Fruit fly (Drosophila melanogaster) whole organism, adult: ENCODE measurements around the gene CG16984.

Source experiments
- CG11617 ChIP-seq: fragments of 200-800 bp; sonication (Bioruptor generic); optimal IDR thresholded peaks from 2 replicates; lab custom pipeline; 2017; ENCODE audit warnings: mild to moderate bottlenecking, missing biosample characterization, missing genetic modification reagents, missing genetic modification characterization
- CG12768 ChIP-seq: fragments of 200-800 bp; sonication (Bioruptor generic); optimal IDR thresholded peaks from 2 replicates; lab custom pipeline; 2017; ENCODE audit warnings: missing biosample characterization, missing genetic modification characterization, mild to moderate bottlenecking, moderate library complexity, missing genetic modification reagents
- CG14711 ChIP-seq: fragments of 200-800 bp; sonication (Bioruptor generic); optimal IDR thresholded peaks from 2 replicates; lab custom pipeline; 2018; ENCODE audit warnings: missing biosample characterization, mild to moderate bottlenecking, missing genetic modification characterization, moderate library complexity
- CG1620 ChIP-seq: fragments of 200-800 bp; sonication (Bioruptor generic); optimal IDR thresholded peaks from 2 replicates; lab custom pipeline; 2016; ENCODE audit warnings: missing biosample characterization, missing genetic modification characterization
- CG33017 ChIP-seq: fragments of 200-800 bp; sonication (Bioruptor generic); optimal IDR thresholded peaks from 2 replicates; lab custom pipeline; 2018; ENCODE audit warnings: missing biosample characterization, mild to moderate bottlenecking, missing genetic modification characterization, moderate library complexity
- CG5204 ChIP-seq: fragments of 200-800 bp; sonication (Bioruptor generic); optimal IDR thresholded peaks from 2 replicates; lab custom pipeline; 2016; ENCODE audit warnings: missing biosample characterization, missing genetic modification characterization
- CG7045 ChIP-seq: fragments of 200-800 bp; sonication (Bioruptor generic); optimal IDR thresholded peaks from 2 replicates; lab custom pipeline; 2017; ENCODE audit warnings: missing biosample characterization, mild to moderate bottlenecking, missing genetic modification characterization
- CG7101 ChIP-seq: fragments of 200-800 bp; sonication (Bioruptor generic); optimal IDR thresholded peaks from 2 replicates; lab custom pipeline; 2018; ENCODE audit warnings: missing biosample characterization, mild to moderate bottlenecking, missing genetic modification characterization, moderate library complexity
- Clk ChIP-seq: fragments of 200-800 bp; sonication (Bioruptor generic); optimal IDR thresholded peaks from 2 replicates; lab custom pipeline; 2017; ENCODE audit warnings: missing biosample characterization, missing genetic modification characterization
- Crg-1 ChIP-seq: fragments of 200-800 bp; sonication (Bioruptor generic); optimal IDR thresholded peaks from 2 replicates; lab custom pipeline; 2016; ENCODE audit warnings: missing biosample characterization, missing genetic modification characterization
- Hr96 ChIP-seq: fragments of 200-800 bp; sonication (Bioruptor generic); optimal IDR thresholded peaks from 2 replicates; lab custom pipeline; 2016; ENCODE audit warnings: missing biosample characterization, missing genetic modification characterization
- Mnt ChIP-seq: fragments of 200-800 bp; sonication (Bioruptor generic); optimal IDR thresholded peaks from 2 replicates; lab custom pipeline; 2016; ENCODE audit warnings: missing biosample characterization, mild to moderate bottlenecking, missing genetic modification characterization
- bab1 ChIP-seq: fragments of 200-800 bp; sonication (Bioruptor generic); optimal IDR thresholded peaks from 3 replicates; lab custom pipeline; 2019; ENCODE audit warnings: missing biosample characterization, mild to moderate bottlenecking, missing genetic modification characterization, moderate library complexity
- cic ChIP-seq: fragments of 200-800 bp; sonication (Bioruptor generic); optimal IDR thresholded peaks from 2 replicates; lab custom pipeline; 2017; ENCODE audit warnings: missing biosample characterization, mild to moderate bottlenecking, missing genetic modification characterization, moderate library complexity
- cnc ChIP-seq, 2 experiments: fragments of >200 bp; optimal IDR thresholded peaks; 2 replicates each; lab custom pipeline; 2017
- kay ChIP-seq: fragments of 200-800 bp; sonication (Bioruptor generic); peaks from one replicate; lab custom pipeline; 2016; ENCODE audit warnings: missing biosample characterization, missing genetic modification characterization, borderline replicate concordance
- ovo ChIP-seq: fragments of 200-800 bp; sonication (Bioruptor generic); optimal IDR thresholded peaks from 2 replicates; lab custom pipeline; 2016; ENCODE audit warnings: missing biosample characterization, missing genetic modification characterization
- pad ChIP-seq: fragments of 200-800 bp; sonication (Bioruptor generic); optimal IDR thresholded peaks from 3 replicates; lab custom pipeline; 2017; ENCODE audit warnings: missing biosample characterization, missing genetic modification characterization, mild to moderate bottlenecking, moderate library complexity, missing genetic modification reagents
- tj ChIP-seq: fragments of 200-800 bp; sonication (Bioruptor generic); optimal IDR thresholded peaks from 3 replicates; lab custom pipeline; 2017; ENCODE audit warnings: missing biosample characterization, mild to moderate bottlenecking, missing genetic modification characterization, moderate library complexity
- toe ChIP-seq: fragments of 200-800 bp; sonication (Bioruptor generic); optimal IDR thresholded peaks from 2 replicates; lab custom pipeline; 2016; ENCODE audit warnings: missing biosample characterization, missing genetic modification characterization

Gene CG16984

dm6 chr3L:2595481-2595880 is at the start of gene CG16984:
Gene CG16984, plus strand, starts transcription at chr3L:2595781.
- peak; percentile 62 for TF ChIP-seq kay (GFP tag; lab: Kevin White, UChicago)
- no peak for TF ChIP-seq cic (GFP tag; lab: Kevin White, UChicago)

DNA sequence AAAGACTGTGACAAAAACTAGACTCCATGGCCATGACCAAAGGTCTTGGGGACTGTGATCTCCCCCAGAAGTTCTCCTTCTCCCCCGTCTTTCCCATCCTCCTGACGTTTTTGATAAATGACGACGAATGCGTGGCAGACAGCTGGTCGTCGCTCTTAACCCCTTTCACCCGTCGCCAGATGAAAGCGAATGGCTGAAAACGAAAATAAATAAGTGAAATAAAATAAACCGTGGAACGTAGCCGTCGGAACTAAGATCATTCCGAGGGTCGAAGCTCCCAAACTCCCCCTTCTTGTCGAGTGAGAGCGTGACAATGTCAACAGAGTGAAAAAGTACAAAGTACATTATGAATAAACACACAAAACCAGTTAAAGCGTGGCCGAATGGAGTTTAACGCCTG is 49.7 kb upstream of the CG16984 start:
- TF ChIP-seq CG11617 (no peak), Clk (GFP tag; lab: Kevin White, UChicago) (no peak), bab1 (GFP tag; lab: Kevin White, UChicago) (no peak), kay (GFP tag; lab: Kevin White, UChicago) (no peak)

DNA sequence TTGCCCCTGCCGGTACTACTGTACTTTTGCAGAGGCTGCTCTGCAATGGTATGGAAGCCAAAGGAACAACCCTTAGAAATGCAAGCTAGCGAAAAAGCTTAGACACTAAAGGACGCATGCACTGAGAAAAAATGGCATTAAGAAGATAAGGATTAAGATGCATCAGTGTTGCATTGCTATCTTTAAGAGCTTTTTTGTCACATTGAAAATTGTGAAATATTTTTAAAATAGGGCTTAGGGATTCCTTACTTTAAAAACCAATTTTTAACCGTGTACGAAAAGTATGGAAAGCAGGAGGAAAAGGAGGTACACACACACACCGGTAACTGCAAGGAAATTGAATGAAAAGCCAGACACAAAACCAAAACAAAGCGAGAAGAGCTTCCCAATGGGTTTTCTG is 46.6 kb upstream of the CG16984 start:
- no peak for TF ChIP-seq Mnt (GFP tag; lab: Kevin White, UChicago)
- no peak for TF ChIP-seq tj
- no peak for TF ChIP-seq cnc (optimal IDR thresholded peaks at IDR 0.05; lab: Kevin White, UChicago)
- TF ChIP-seq CG12768 (GFP tag; lab: Kevin White, UChicago) = no peak
- TF ChIP-seq CG7045 (GFP tag; lab: Kevin White, UChicago) = peak; percentile 40

DNA sequence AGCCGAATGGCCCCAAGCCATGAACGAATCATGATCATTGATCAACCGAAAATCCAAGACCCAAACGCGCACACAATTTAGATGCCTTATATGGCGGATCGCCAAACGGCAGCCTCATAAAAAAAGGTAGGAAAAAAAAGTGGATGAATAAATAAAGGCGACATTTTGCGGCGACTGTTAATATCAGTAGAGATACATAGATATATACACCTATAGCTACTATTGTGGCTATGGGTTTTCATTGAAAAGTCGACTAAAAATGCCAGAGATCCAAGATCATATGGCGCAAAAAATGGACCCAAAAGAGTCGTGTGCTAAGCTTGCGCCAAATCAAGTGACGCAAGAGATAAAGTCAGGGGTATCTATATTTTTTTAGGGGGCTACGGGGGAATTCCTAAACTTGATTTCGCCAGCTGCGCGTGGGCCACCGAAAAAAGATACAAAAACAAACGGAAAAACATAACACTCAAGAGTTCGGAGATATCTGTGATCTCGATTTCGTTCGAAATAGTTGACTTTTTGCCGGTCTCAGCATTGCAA is 44.4 kb upstream of the CG16984 start:
- TF ChIP-seq CG12768 (GFP tag; lab: Kevin White, UChicago) = no peak
- no peak for TF ChIP-seq kay (GFP tag; lab: Kevin White, UChicago)
- no peak for TF ChIP-seq pad (GFP tag; lab: Kevin White, UChicago)
- no peak for TF ChIP-seq Clk (GFP tag; lab: Kevin White, UChicago)
- TF ChIP-seq CG1620 = no peak
- TF ChIP-seq CG7101 = no peak
- TF ChIP-seq cic (GFP tag; lab: Kevin White, UChicago) = no peak
- TF ChIP-seq CG7045 (GFP tag; lab: Kevin White, UChicago) = no peak
- no peak for TF ChIP-seq CG11617

- TF ChIP-seq Hr96 (no peak), CG1620 (no peak), Crg-1 (no peak), kay (GFP tag; lab: Kevin White, UChicago) (peak; percentile 35), CG14711 (peak; percentile 51), CG33017 (tag; lab: Kevin White, UChicago) (no peak)
These were observed 43.3 kb upstream of the CG16984 start for dm6 chr3L:2552116-2552843.

DNA sequence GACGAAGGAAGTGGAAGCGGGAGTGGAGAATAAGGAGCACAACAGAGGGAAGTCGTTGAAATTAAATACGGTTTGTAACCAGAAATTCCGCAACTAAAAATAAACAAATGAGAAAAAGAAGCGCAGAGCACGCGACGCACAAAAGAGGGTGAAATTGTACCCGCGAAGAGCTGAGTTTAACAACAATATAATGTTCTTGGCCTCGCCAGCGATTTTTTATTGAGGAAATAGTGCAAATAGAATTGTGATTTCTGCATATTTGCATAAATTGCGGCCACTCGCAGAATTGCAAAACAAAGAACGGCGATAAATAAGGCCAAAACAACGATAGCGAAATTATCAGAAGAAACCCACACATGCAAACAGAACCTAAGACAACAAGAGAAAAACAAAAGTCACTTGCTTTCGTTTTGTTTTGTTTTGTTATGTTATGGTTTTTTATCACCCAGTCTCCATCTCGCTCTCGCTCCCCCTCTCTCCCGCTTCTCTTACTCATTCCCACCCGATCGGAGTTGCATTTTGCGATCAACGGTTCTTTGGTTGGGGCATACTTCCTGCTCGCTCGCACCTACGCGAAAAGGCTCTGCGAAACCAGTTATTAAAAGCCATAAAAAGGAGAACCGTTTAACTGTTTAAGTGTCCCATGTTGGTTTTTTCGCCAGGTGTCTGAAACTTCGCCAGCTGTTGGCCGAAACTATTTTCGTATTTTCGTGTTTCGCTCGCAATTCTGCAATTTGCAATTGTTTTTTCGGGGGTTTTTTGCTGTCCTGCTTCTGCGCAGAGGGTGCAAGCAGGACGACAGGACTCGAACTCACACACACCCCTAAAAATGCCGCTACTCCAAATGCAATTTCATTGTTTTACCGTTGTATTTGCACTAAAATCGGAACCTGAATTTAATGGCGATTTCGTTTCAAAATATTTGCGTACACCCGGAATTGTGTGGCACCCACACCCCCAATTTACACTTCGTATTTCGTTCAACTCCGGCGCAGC is 42.4 kb upstream of the CG16984 start:
- TF ChIP-seq CG12768 (GFP tag; lab: Kevin White, UChicago) = peak; percentile 4
- peak; percentile 91 for TF ChIP-seq ovo (GFP tag; lab: Kevin White, UChicago)
- no peak for TF ChIP-seq bab1 (GFP tag; lab: Kevin White, UChicago)
- TF ChIP-seq CG7045 (GFP tag; lab: Kevin White, UChicago) = no peak
- TF ChIP-seq toe (GFP tag; lab: Kevin White, UChicago) = no peak
- peak; percentile 5 for TF ChIP-seq CG1620
- TF ChIP-seq pad (GFP tag; lab: Kevin White, UChicago) = peak; percentile 99
- TF ChIP-seq tj = peak; percentile 99
- TF ChIP-seq CG11617 = peak; percentile 1

dm6 chr3L:2554118-2554814 is 41.3 kb upstream of the CG16984 start, which contains the start of gene Spn:
Gene Spn, minus strand, starts transcription at chr3L:2554292.
- TF ChIP-seq kay (GFP tag; lab: Kevin White, UChicago) = peak; percentile 68
- TF ChIP-seq CG1620 = no peak
- TF ChIP-seq CG12768 (GFP tag; lab: Kevin White, UChicago) = peak; percentile 19
- TF ChIP-seq tj = peak; percentile 33
- peak; percentile 40 for TF ChIP-seq bab1 (GFP tag; lab: Kevin White, UChicago)
- no peak for TF ChIP-seq ovo (GFP tag; lab: Kevin White, UChicago)
- no peak for TF ChIP-seq pad (GFP tag; lab: Kevin White, UChicago)
- peak; percentile 36 for TF ChIP-seq CG7101
- peak; percentile 30 for TF ChIP-seq CG7045 (GFP tag; lab: Kevin White, UChicago)
- TF ChIP-seq CG33017 (tag; lab: Kevin White, UChicago) = peak; percentile 45
- no peak for TF ChIP-seq toe (GFP tag; lab: Kevin White, UChicago)
- no peak for TF ChIP-seq Hr96
- TF ChIP-seq cic (GFP tag; lab: Kevin White, UChicago) = peak; percentile 33
- TF ChIP-seq cnc (optimal IDR thresholded peaks at IDR 0.05; lab: Kevin White, UChicago) = no peak
- TF ChIP-seq Mnt (GFP tag; lab: Kevin White, UChicago) = peak; percentile 39
- peak; percentile 36 for TF ChIP-seq Crg-1
- TF ChIP-seq CG14711 = peak; percentile 31
- TF ChIP-seq CG11617 = peak; percentile 6
- TF ChIP-seq Clk (GFP tag; lab: Kevin White, UChicago) = no peak
- no peak for TF ChIP-seq CG5204 (GFP tag; lab: Kevin White, UChicago)
